Worm (Caenorhabditis elegans) whole organism, L3 larva: Measurements from ENCODE around the gene alh-2.
"Not testable (repeated sequence)": the region's sequence is repeated elsewhere in the genome, so short reads cannot be mapped to it uniquely, and the experiment has no call there.

Experiments
- ZK546.5 ChIP-seq: sonication (generic microtip); optimal IDR thresholded peaks from 2 replicates; lab custom pipeline; 2017; ENCODE audit warnings: missing biosample characterization, missing genetic modification characterization
- aly-2 ChIP-seq: fragments of 150-350 bp; optimal IDR thresholded peaks from 2 replicates; lab custom pipeline; 2014; ENCODE audit warnings: missing biosample characterization, missing genetic modification characterization
- egl-5 ChIP-seq: fragments of 150-350 bp; optimal IDR thresholded peaks from 2 replicates; lab custom pipeline; 2017; ENCODE audit warnings: missing biosample characterization, missing genetic modification reagents, missing genetic modification characterization, inconsistent platforms
- fkh-2 ChIP-seq: fragments of 150-350 bp; optimal IDR thresholded peaks from 2 replicates; lab custom pipeline; 2014; ENCODE audit warnings: missing biosample characterization, missing genetic modification reagents, missing genetic modification characterization
- jun-1 ChIP-seq: fragments of 150-350 bp; optimal IDR thresholded peaks from 2 replicates; lab custom pipeline; 2014; ENCODE audit warnings: missing biosample characterization, missing genetic modification reagents, missing genetic modification characterization
- lin-39 ChIP-seq: fragments of 150-350 bp; optimal IDR thresholded peaks from 2 replicates; lab custom pipeline; 2018; ENCODE audit warnings: missing biosample characterization, missing genetic modification reagents, missing genetic modification characterization
- mdl-1 ChIP-seq: fragments of 150-350 bp; optimal IDR thresholded peaks from 2 replicates; lab custom pipeline; 2014; ENCODE audit warnings: missing biosample characterization, missing genetic modification characterization
- nhr-237 ChIP-seq: fragments of 150-350 bp; optimal IDR thresholded peaks from 2 replicates; lab custom pipeline; 2014; ENCODE audit warnings: missing biosample characterization, missing genetic modification characterization
- nhr-28 ChIP-seq: fragments of 150-350 bp; optimal IDR thresholded peaks from 2 replicates; lab custom pipeline; 2014; ENCODE audit warnings: missing biosample characterization, missing genetic modification characterization
- pha-4 ChIP-seq: fragments of 150-350 bp; optimal IDR thresholded peaks from 2 replicates; lab custom pipeline; 2014; ENCODE audit warnings: missing biosample characterization, missing genetic modification reagents, missing genetic modification characterization
- sea-2 ChIP-seq: fragments of 150-350 bp; sonication (generic microtip); optimal IDR thresholded peaks from 4 replicates; lab custom pipeline; 2014; ENCODE audit warnings: missing biosample characterization, missing genetic modification reagents, missing genetic modification characterization

ce11 chrV:1692494-1692893 lies 48.5 kb downstream of the alh-2 start, which contains the start of gene Y46H3C.5:
- not testable (repeated sequence) for TF ChIP-seq mdl-1 (tag; lab: Kevin White, UChicago); lin-39 (tag; lab: Kevin White, UChicago); fkh-2 (tag; lab: Kevin White, UChicago); aly-2; nhr-237 (tag; lab: Kevin White, UChicago); nhr-28; pha-4 (tag; lab: Kevin White, UChicago); jun-1 (tag; lab: Kevin White, UChicago); egl-5 (tag; lab: Kevin White, UChicago); sea-2 (GFP tag; lab: Kevin White, UChicago); ZK546.5 (tag; lab: Kevin White, UChicago)
